Fruit fly (Drosophila melanogaster): ENCODE measurements around the gene RhoGAP92B.

The RhoGAP92B gene

DNA sequence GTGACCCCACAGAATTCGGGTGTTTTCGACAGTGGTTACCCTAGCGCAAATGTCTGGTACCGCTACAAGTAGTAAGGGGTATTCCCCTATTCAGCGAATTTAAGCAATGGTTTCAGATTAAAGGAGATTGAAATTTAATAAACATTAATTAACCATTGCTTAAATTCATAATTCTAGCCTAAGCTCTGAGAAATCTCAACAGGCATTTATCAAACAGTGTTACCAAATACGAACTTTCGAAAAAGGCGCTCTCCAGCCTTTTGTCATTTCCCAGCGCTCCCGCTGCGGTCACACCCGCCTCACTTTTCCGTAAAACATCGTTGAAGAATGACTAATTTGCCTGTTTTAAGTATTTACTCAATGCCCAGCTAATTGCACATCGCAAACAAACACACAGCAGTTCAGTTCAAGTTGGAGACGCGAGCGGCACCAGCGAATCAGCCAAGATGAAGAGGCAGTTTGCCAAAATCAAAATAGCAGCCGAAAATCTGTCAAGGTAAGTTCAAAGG, at the start of gene RhoGAP92B, which contains the start of gene Surf6 (continued):
- TF ChIP-seq Chrac-16 (GFP tag; optimal IDR thresholded peaks at IDR 0.05) (peak; percentile 61), Rx (GFP tag; IDR thresholded peaks at IDR 0.05) (no peak), CG11696 (GFP tag; IDR thresholded peaks at IDR 0.05) (no peak), twi (tag; optimal IDR thresholded peaks at IDR 0.05) (peak; percentile 38), CG4328 (GFP tag; optimal IDR thresholded peaks at IDR 0.05) (peak; percentile 64), Dref (GFP tag; IDR thresholded peaks at IDR 0.05) (0 out of 2 replicates have a peak, but pooled peaks have one; percentile 21), Opbp (GFP tag; IDR thresholded peaks at IDR 0.05; ENCODE audit: partially characterized antibody) (no peak; the same call in 2 of the 3 replicates), CG30431 (GFP tag; optimal IDR thresholded peaks at IDR 0.05) (no peak), CG10654 (GFP tag; optimal IDR thresholded peaks at IDR 0.05) (peak; percentile 54), Dp (GFP tag; optimal IDR thresholded peaks at IDR 0.05) (peak; percentile 75), CG3407 (GFP tag; optimal IDR thresholded peaks at IDR 0.05) (peak; percentile 17), Rfx (GFP tag; IDR thresholded peaks at IDR 0.05) (peak; percentile 59; the same call in 1 of the 2 replicates), caup (GFP tag; optimal IDR thresholded peaks at IDR 0.05; ENCODE audit: severe bottlenecking) (peak; percentile 71), CG10431 (GFP tag; optimal IDR thresholded peaks at IDR 0.05) (peak; percentile 68), dysf (GFP tag; IDR thresholded peaks at IDR 0.05) (0 out of 3 replicates have a peak, but pooled peaks have one; percentile 42), Antp (GFP tag; optimal IDR thresholded peaks at IDR 0.05) (peak; percentile 45), MBD-R2 (GFP tag; IDR thresholded peaks at IDR 0.05) (peak; percentile 82), eyg (GFP tag; optimal IDR thresholded peaks at IDR 0.05) (peak; percentile 43), CG5953 (GFP tag; IDR thresholded peaks at IDR 0.05) (0 out of 2 replicates have a peak, but pooled peaks have one; percentile 27), repo (GFP tag; optimal IDR thresholded peaks at IDR 0.05) (peak; percentile 34), CG1603 (tag; optimal IDR thresholded peaks at IDR 0.05) (peak; percentile 85), Med (GFP tag) (peak; percentile 97), Camta (GFP tag; optimal IDR thresholded peaks at IDR 0.05) (peak; percentile 55), Dfd (GFP tag; optimal IDR thresholded peaks at IDR 0.05) (no peak), bigmax (GFP tag; optimal IDR thresholded peaks at IDR 0.05) (peak; percentile 33), CG33557 (GFP tag; optimal IDR thresholded peaks at IDR 0.05) (peak; percentile 39), sqz (GFP tag; optimal IDR thresholded peaks at IDR 0.05) (no peak), CG10543 (GFP tag; optimal IDR thresholded peaks at IDR 0.05) (peak; percentile 82), Kr (GFP tag; optimal IDR thresholded peaks at IDR 0.05) (no peak), CG7963 (GFP tag; IDR thresholded peaks at IDR 0.05; ENCODE audit: partially characterized antibody) (no peak), CG14667 (GFP tag; IDR thresholded peaks at IDR 0.05) (no peak), Nf-YB (GFP tag; optimal IDR thresholded peaks at IDR 0.05) (peak; percentile 33), CG9215 (GFP tag; IDR thresholded peaks at IDR 0.05) (peak; percentile 44), bab2 (GFP tag; optimal IDR thresholded peaks at IDR 0.05) (peak; percentile 56), MTF-1 (GFP tag; optimal IDR thresholded peaks at IDR 0.05; ENCODE audit: borderline replicate concordance) (peak; percentile 38), vfl (GFP tag; optimal IDR thresholded peaks at IDR 0.05) (peak; percentile 40), CG11093 (GFP tag; IDR thresholded peaks at IDR 0.05) (peak; percentile 9; the same call in 1 of the 3 replicates), CG3281 (GFP tag; optimal IDR thresholded peaks at IDR 0.05) (peak; percentile 73), CG4820 (GFP tag; optimal IDR thresholded peaks at IDR 0.05) (peak; percentile 53), CG3838 (GFP tag; optimal IDR thresholded peaks at IDR 0.05) (no peak), al (GFP tag; IDR thresholded peaks at IDR 0.05) (no peak), CG6813 (GFP tag; optimal IDR thresholded peaks at IDR 0.05) (peak; percentile 37), CG10565 (GFP tag; optimal IDR thresholded peaks at IDR 0.05) (no peak), CG1024 (GFP tag; IDR thresholded peaks at IDR 0.05) (no peak), sna (GFP tag; IDR thresholded peaks at IDR 0.05; ENCODE audit: partially characterized antibody) (0 out of 2 replicates have a peak, but pooled peaks have one; percentile 28), ranshi (GFP tag; IDR thresholded peaks at IDR 0.05) (0 out of 2 replicates have a peak, but pooled peaks have one; percentile 25), tap (tag; optimal IDR thresholded peaks at IDR 0.05) (peak; percentile 2), gfzf (GFP tag; optimal IDR thresholded peaks at IDR 0.05) (peak; percentile 96), crp (GFP tag; optimal IDR thresholded peaks at IDR 0.05) (peak in 1 of 2 experiments; percentile 62)

Measured in whole organism, embryonic.